Worm (Caenorhabditis elegans) whole organism, midembryonic: ENCODE results near the gene F58F12.12.

Source experiments
- T22C8.4 ChIP-seq: fragments of 200-800 bp; sonication (Bioruptor generic); IDR thresholded peaks from 2 replicates; pipeline ENCODE4 v1.3.6; 2022; ENCODE audit warnings: missing genetic modification characterization, missing compliant biosample characterization
- cog-1 ChIP-seq: sonication (generic microtip); optimal IDR thresholded peaks from 2 replicates; lab custom pipeline; 2016; ENCODE audit warnings: missing genetic modification characterization, missing compliant biosample characterization
- flt-1 ChIP-seq: fragments of 200-800 bp; sonication (Bioruptor generic); IDR thresholded peaks from 2 replicates; pipeline ENCODE4 v1.3.6; 2022; ENCODE audit warnings: missing genetic modification characterization, missing compliant biosample characterization
- klf-2 ChIP-seq: fragments of 200-800 bp; sonication (Bioruptor generic); conservative IDR thresholded peaks from 2 replicates; pipeline ENCODE4 v1.3.6; 2022; ENCODE audit warnings: missing genetic modification reagents, missing genetic modification characterization, missing compliant biosample characterization
- med-1 ChIP-seq: sonication (generic microtip); optimal IDR thresholded peaks from 2 replicates; lab custom pipeline; 2017; ENCODE audit warnings: missing genetic modification characterization, mild to moderate bottlenecking, missing compliant biosample characterization, antibody characterized with exemption, missing genetic modification reagents; ENCODE audit not compliant: insufficient read depth
- ref-1 ChIP-seq: fragments of 200-800 bp; sonication (Bioruptor generic); conservative IDR thresholded peaks from 2 replicates; pipeline ENCODE4 v1.3.6; 2022; ENCODE audit warnings: missing genetic modification reagents, missing genetic modification characterization, missing compliant biosample characterization
- tab-1 ChIP-seq: fragments of 200-800 bp; sonication (Bioruptor generic); IDR thresholded peaks from 2 replicates; pipeline ENCODE4 v1.3.6; 2022; ENCODE audit warnings: missing genetic modification characterization, missing compliant biosample characterization
- ztf-23 ChIP-seq: fragments of 200-800 bp; sonication (Bioruptor generic); IDR thresholded peaks from 2 replicates; pipeline ENCODE4 v1.3.6; 2022; ENCODE audit warnings: missing genetic modification reagents, missing genetic modification characterization, missing compliant biosample characterization
- ztf-29 ChIP-seq: fragments of 200-800 bp; sonication (Bioruptor generic); IDR thresholded peaks from 2 replicates; pipeline ENCODE4 v1.3.6; 2022; ENCODE audit warnings: missing genetic modification reagents, missing genetic modification characterization, missing compliant biosample characterization

The F58F12.12 gene

ce11 chrII:6380866-6381265, at the start of gene F58F12.12:
Gene F58F12.12 (plus strand): TSS chrII:6381166.
- TF ChIP-seq med-1 (GFP tag; lab: Kevin White, UChicago) (no peak), flt-1 (GFP tag; lab: Robert Waterston, UW) (no peak), klf-2 (no peak), ztf-29 (GFP tag; lab: Robert Waterston, UW) (no peak), ztf-23 (no peak), cog-1 (no peak), ref-1 (GFP tag; lab: Robert Waterston, UW) (no peak), T22C8.4 (GFP tag; lab: Robert Waterston, UW) (no peak), tab-1 (GFP tag; lab: Robert Waterston, UW) (no peak)

ce11 chrII:6331222-6331830, 49.6 kb upstream of the F58F12.12 start, which contains the start of gene set-4:
Gene set-4 (minus strand): TSS chrII:6331341.
- TF ChIP-seq ref-1 (GFP tag; lab: Robert Waterston, UW) (no peak), klf-2 (no peak), tab-1 (GFP tag; lab: Robert Waterston, UW) (no peak), ztf-23 (peak; percentile 67; the same call in 1 of the 2 replicates), cog-1 (peak; percentile 77), med-1 (GFP tag; lab: Kevin White, UChicago) (no peak), T22C8.4 (GFP tag; lab: Robert Waterston, UW) (no peak), ztf-29 (GFP tag; lab: Robert Waterston, UW) (no peak), flt-1 (GFP tag; lab: Robert Waterston, UW) (peak; percentile 52; the same call in 1 of the 2 replicates)

ce11 chrII:6333887-6334286, 47.1 kb upstream of the F58F12.12 start, which contains the start of gene ttc-39B:
Gene ttc-39B (minus strand): TSS chrII:6333987.
- TF ChIP-seq cog-1 (no peak), ztf-23 (no peak), ztf-29 (GFP tag; lab: Robert Waterston, UW) (no peak), ref-1 (GFP tag; lab: Robert Waterston, UW) (no peak), flt-1 (GFP tag; lab: Robert Waterston, UW) (no peak), med-1 (GFP tag; lab: Kevin White, UChicago) (no peak), tab-1 (GFP tag; lab: Robert Waterston, UW) (no peak), klf-2 (no peak), T22C8.4 (GFP tag; lab: Robert Waterston, UW) (no peak)

- TF ChIP-seq cog-1 (no peak), ref-1 (GFP tag; lab: Robert Waterston, UW) (no peak), ztf-29 (GFP tag; lab: Robert Waterston, UW) (no peak), klf-2 (no peak), flt-1 (GFP tag; lab: Robert Waterston, UW) (no peak), ztf-23 (no peak), med-1 (GFP tag; lab: Kevin White, UChicago) (no peak), tab-1 (GFP tag; lab: Robert Waterston, UW) (no peak), T22C8.4 (GFP tag; lab: Robert Waterston, UW) (no peak)
Observed at ce11 chrII:6334745-6335260, 46.2 kb upstream of the F58F12.12 start.

- no peak for TF ChIP-seq flt-1 (GFP tag; lab: Robert Waterston, UW)
- TF ChIP-seq ztf-29 (GFP tag; lab: Robert Waterston, UW), result no peak
- no peak for TF ChIP-seq ref-1 (GFP tag; lab: Robert Waterston, UW)
Observed at ce11 chrII:6335358-6335757, 45.6 kb upstream of the F58F12.12 start, which contains the start of gene C32D5.14. Gene C32D5.14 (plus strand): TSS chrII:6335488.

- TF ChIP-seq klf-2, result no peak
- TF ChIP-seq ztf-29 (GFP tag; lab: Robert Waterston, UW), result no peak
- no peak for TF ChIP-seq med-1 (GFP tag; lab: Kevin White, UChicago)
- TF ChIP-seq flt-1 (GFP tag; lab: Robert Waterston, UW), result no peak
- TF ChIP-seq tab-1 (GFP tag; lab: Robert Waterston, UW), result no peak
- TF ChIP-seq cog-1, result no peak
- no peak for TF ChIP-seq T22C8.4 (GFP tag; lab: Robert Waterston, UW)
- no peak for TF ChIP-seq ztf-23
- no peak for TF ChIP-seq ref-1 (GFP tag; lab: Robert Waterston, UW)
Observed at ce11 chrII:6339511-6339910, 41.5 kb upstream of the F58F12.12 start.

- TF ChIP-seq ztf-23 (no peak), med-1 (GFP tag; lab: Kevin White, UChicago) (no peak), ztf-29 (GFP tag; lab: Robert Waterston, UW) (no peak), tab-1 (GFP tag; lab: Robert Waterston, UW) (no peak), T22C8.4 (GFP tag; lab: Robert Waterston, UW) (no peak), klf-2 (no peak), flt-1 (GFP tag; lab: Robert Waterston, UW) (no peak), cog-1 (no peak), ref-1 (GFP tag; lab: Robert Waterston, UW) (no peak)
Observed at ce11 chrII:6339948-6340347, 41.0 kb upstream of the F58F12.12 start, which contains the start of gene C32D5.7. Gene C32D5.7 (minus strand): TSS chrII:6340048.

- no peak for TF ChIP-seq T22C8.4 (GFP tag; lab: Robert Waterston, UW)
- TF ChIP-seq ref-1 (GFP tag; lab: Robert Waterston, UW), result no peak
- no peak for TF ChIP-seq ztf-23
- TF ChIP-seq flt-1 (GFP tag; lab: Robert Waterston, UW), result no peak
- TF ChIP-seq med-1 (GFP tag; lab: Kevin White, UChicago), result no peak
- TF ChIP-seq klf-2, result no peak
- TF ChIP-seq ztf-29 (GFP tag; lab: Robert Waterston, UW), result no peak
Observed at ce11 chrII:6341076-6341475, 39.9 kb upstream of the F58F12.12 start.

- TF ChIP-seq cog-1 (no peak), ref-1 (GFP tag; lab: Robert Waterston, UW) (no peak), T22C8.4 (GFP tag; lab: Robert Waterston, UW) (no peak), klf-2 (no peak), med-1 (GFP tag; lab: Kevin White, UChicago) (no peak), flt-1 (GFP tag; lab: Robert Waterston, UW) (no peak), ztf-29 (GFP tag; lab: Robert Waterston, UW) (no peak)
Observed at ce11 chrII:6342455-6342854, 38.5 kb upstream of the F58F12.12 start.
